Fruit fly (Drosophila melanogaster) whole organism, embryonic: ENCODE results near the gene D.

Experiments
- Atf-2 ChIP-seq: fragments of 200-800 bp; sonication (Bioruptor generic); optimal IDR thresholded peaks from 2 replicates; lab custom pipeline; 2016; ENCODE audit warnings: missing biosample characterization, missing genetic modification characterization
- Bdp1 ChIP-seq: fragments of 200-800 bp; sonication (Bioruptor generic); optimal IDR thresholded peaks from 3 replicates; lab custom pipeline; 2016; ENCODE audit warnings: missing biosample characterization, missing genetic modification characterization
- CG10565 ChIP-seq: fragments of 200-800 bp; sonication (Bioruptor generic); optimal IDR thresholded peaks from 3 replicates; lab custom pipeline; 2016; ENCODE audit warnings: missing biosample characterization, mild to moderate bottlenecking, missing genetic modification characterization
- CG11504 ChIP-seq: fragments of 200-800 bp; sonication (Bioruptor generic); optimal IDR thresholded peaks from 3 replicates; lab custom pipeline; 2019; ENCODE audit warnings: missing biosample characterization, mild to moderate bottlenecking, missing genetic modification characterization, moderate library complexity
- CG12769 ChIP-seq: fragments of 200-800 bp; sonication (Bioruptor generic); optimal IDR thresholded peaks from 2 replicates; lab custom pipeline; 2019; ENCODE audit warnings: missing biosample characterization, mild to moderate bottlenecking, missing genetic modification characterization, moderate library complexity
- CG14860 ChIP-seq: fragments of 200-800 bp; sonication (Bioruptor generic); IDR thresholded peaks from 3 replicates; pipeline ENCODE4 v1.3.6; 2022; ENCODE audit warnings: missing biosample characterization, missing genetic modification characterization; ENCODE audit not compliant: partially characterized antibody
- CG15269 ChIP-seq: fragments of 200-800 bp; sonication (Bioruptor generic); optimal IDR thresholded peaks from 2 replicates; lab custom pipeline; 2018; ENCODE audit warnings: missing biosample characterization, mild to moderate bottlenecking, missing genetic modification characterization, moderate library complexity
- CG15479 ChIP-seq: fragments of 200-800 bp; sonication (Bioruptor generic); optimal IDR thresholded peaks from 3 replicates; lab custom pipeline; 2019; ENCODE audit warnings: missing biosample characterization, mild to moderate bottlenecking, missing genetic modification characterization, moderate library complexity
- CG16813 ChIP-seq: fragments of 200-800 bp; sonication (Bioruptor generic); IDR thresholded peaks from 3 replicates; pipeline ENCODE4 v1.3.6; 2022; ENCODE audit warnings: missing biosample characterization, missing genetic modification characterization; ENCODE audit not compliant: partially characterized antibody
- CG17568 ChIP-seq: fragments of 200-800 bp; sonication (Bioruptor generic); optimal IDR thresholded peaks from 2 replicates; lab custom pipeline; 2018; ENCODE audit warnings: missing biosample characterization, mild to moderate bottlenecking, missing genetic modification characterization, moderate library complexity
- CG34224 ChIP-seq: fragments of 200-800 bp; sonication (Bioruptor generic); IDR thresholded peaks from 3 replicates; pipeline ENCODE4 v1.3.6; 2022; ENCODE audit warnings: missing biosample characterization, missing genetic modification characterization; ENCODE audit not compliant: partially characterized antibody
- CG4424 ChIP-seq: fragments of 200-800 bp; sonication (Bioruptor generic); optimal IDR thresholded peaks from 3 replicates; lab custom pipeline; 2016; ENCODE audit warnings: missing biosample characterization, missing genetic modification characterization
- CG6175 ChIP-seq: fragments of 200-800 bp; sonication (Bioruptor generic); IDR thresholded peaks from 3 replicates; pipeline ENCODE4 v1.3.6; 2022; ENCODE audit warnings: missing biosample characterization, missing genetic modification characterization
- CG7745 ChIP-seq: fragments of 200-800 bp; sonication (Bioruptor generic); optimal IDR thresholded peaks from 2 replicates; lab custom pipeline; 2018; ENCODE audit warnings: missing biosample characterization, mild to moderate bottlenecking, missing genetic modification characterization, moderate library complexity
- CG7839 ChIP-seq: fragments of 200-800 bp; sonication (Bioruptor generic); optimal IDR thresholded peaks from 3 replicates; lab custom pipeline; 2018; ENCODE audit warnings: missing biosample characterization, mild to moderate bottlenecking, missing genetic modification characterization, moderate library complexity
- CoRest ChIP-seq: fragments of 200-800 bp; sonication (Bioruptor generic); optimal IDR thresholded peaks from 3 replicates; lab custom pipeline; 2018; ENCODE audit warnings: missing biosample characterization, mild to moderate bottlenecking, missing genetic modification characterization, moderate library complexity
- CrebB ChIP-seq: fragments of 200-800 bp; sonication (Bioruptor generic); optimal IDR thresholded peaks from 3 replicates; lab custom pipeline; 2018; ENCODE audit warnings: missing biosample characterization, mild to moderate bottlenecking, missing genetic modification characterization
- Dek ChIP-seq: fragments of 200-800 bp; sonication (Bioruptor generic); optimal IDR thresholded peaks from 3 replicates; lab custom pipeline; 2019; ENCODE audit warnings: missing biosample characterization, mild to moderate bottlenecking, missing genetic modification characterization, moderate library complexity
- Dfd ChIP-seq, 2 experiments: fragments of >200 bp; optimal IDR thresholded peaks; 2 replicates each; lab custom pipeline; 2017; ENCODE audit warnings: missing biosample characterization in 2 of 2, missing genetic modification characterization in 2 of 2
- Dip2 ChIP-seq: fragments of 200-800 bp; sonication (Bioruptor generic); IDR thresholded peaks from 2 replicates; pipeline ENCODE4 v1.3.6; 2022; ENCODE audit warnings: missing biosample characterization, missing genetic modification characterization
- Dp ChIP-seq: fragments of 200-800 bp; sonication (Bioruptor generic); optimal IDR thresholded peaks from 2 replicates; lab custom pipeline; 2018; ENCODE audit warnings: missing biosample characterization, mild to moderate bottlenecking, missing genetic modification characterization, moderate library complexity
- H2.0 ChIP-seq: fragments of 200-800 bp; sonication (Bioruptor generic); IDR thresholded peaks from 2 replicates; pipeline ENCODE4 v1.3.6; 2022; ENCODE audit warnings: missing biosample characterization, missing genetic modification characterization
- Hand ChIP-seq: fragments of 200-800 bp; sonication (Bioruptor generic); optimal IDR thresholded peaks from 2 replicates; lab custom pipeline; 2017; ENCODE audit warnings: mild to moderate bottlenecking, missing biosample characterization, missing genetic modification reagents, missing genetic modification characterization
- Hr78 ChIP-seq, 2 experiments: fragments of 200-800 bp in 1 of 2; fragments of >200 bp in 1 of 2; sonication (Bioruptor generic) in 1 of 2; optimal IDR thresholded peaks; 2 replicates each; lab custom pipeline; 2017 to 2019; ENCODE audit warnings: missing biosample characterization in 2 of 2, missing genetic modification characterization in 2 of 2, mild to moderate bottlenecking in 1 of 2, moderate library complexity in 1 of 2
- MTF-1 ChIP-seq: fragments of 200-800 bp; sonication (Bioruptor generic); optimal IDR thresholded peaks from 2 replicates; lab custom pipeline; 2018; ENCODE audit warnings: missing biosample characterization, mild to moderate bottlenecking, missing genetic modification characterization, borderline replicate concordance
- NK7.1 ChIP-seq: fragments of 200-800 bp; sonication (Bioruptor generic); optimal IDR thresholded peaks from 3 replicates; lab custom pipeline; 2016; ENCODE audit warnings: missing biosample characterization, missing genetic modification characterization
- Nf-YC ChIP-seq: fragments of 200-800 bp; optimal IDR thresholded peaks from 3 replicates; lab custom pipeline; 2019; ENCODE audit warnings: missing biosample characterization, mild to moderate bottlenecking, missing genetic modification characterization, moderate library complexity
- Pdp1 ChIP-seq, 2 experiments: fragments of 200-800 bp; sonication (Bioruptor generic); optimal IDR thresholded peaks; 3 replicates each; lab custom pipeline; 2016; ENCODE audit warnings: missing biosample characterization in 2 of 2, missing genetic modification characterization in 2 of 2, mild to moderate bottlenecking in 1 of 2, moderate library complexity in 1 of 2
- Rfx ChIP-seq: fragments of 200-800 bp; sonication (Bioruptor generic); IDR thresholded peaks from 2 replicates; pipeline ENCODE4 v1.3.6; 2022; ENCODE audit warnings: missing biosample characterization, missing genetic modification characterization
- Side ChIP-seq: fragments of 200-800 bp; sonication (Bioruptor generic); optimal IDR thresholded peaks from 2 replicates; lab custom pipeline; 2016; ENCODE audit warnings: missing biosample characterization, missing genetic modification characterization
- Sry-δ ChIP-seq: fragments of 200-800 bp; sonication (Bioruptor generic); optimal IDR thresholded peaks from 2 replicates; lab custom pipeline; 2016; ENCODE audit warnings: missing biosample characterization, missing genetic modification characterization
- Xbp1 ChIP-seq: fragments of 200-800 bp; sonication (Bioruptor generic); optimal IDR thresholded peaks from 3 replicates; lab custom pipeline; 2016; ENCODE audit warnings: missing biosample characterization, mild to moderate bottlenecking, missing genetic modification characterization
- YL-1 ChIP-seq: fragments of 200-800 bp; sonication (Bioruptor generic); optimal IDR thresholded peaks from 3 replicates; lab custom pipeline; 2017; ENCODE audit warnings: missing biosample characterization, mild to moderate bottlenecking, missing genetic modification characterization
- abd-A ChIP-seq: fragments of 200-800 bp; sonication (Bioruptor generic); optimal IDR thresholded peaks from 3 replicates; lab custom pipeline; 2019; ENCODE audit warnings: missing biosample characterization, mild to moderate bottlenecking, missing genetic modification characterization, moderate library complexity
- al ChIP-seq: fragments of 200-800 bp; sonication (Bioruptor generic); IDR thresholded peaks from 2 replicates; pipeline ENCODE4 v1.3.6; 2022; ENCODE audit warnings: missing biosample characterization, missing genetic modification characterization
- cato ChIP-seq: fragments of 200-800 bp; sonication (Bioruptor generic); optimal IDR thresholded peaks from 2 replicates; lab custom pipeline; 2016; ENCODE audit warnings: missing biosample characterization, missing genetic modification characterization, borderline replicate concordance
- crp ChIP-seq, 2 experiments: fragments of 200-800 bp; sonication (Bioruptor generic); optimal IDR thresholded peaks; 2 replicates in 1 of 2; 3 replicates in 1 of 2; lab custom pipeline; 2017; ENCODE audit warnings: missing biosample characterization in 2 of 2, missing genetic modification characterization in 2 of 2, mild to moderate bottlenecking in 1 of 2, moderate library complexity in 1 of 2
- dysf ChIP-seq: fragments of 200-800 bp; sonication (Bioruptor generic); IDR thresholded peaks from 3 replicates; pipeline ENCODE4 v1.3.6; 2022; ENCODE audit warnings: missing biosample characterization, missing genetic modification characterization
- hth ChIP-seq: fragments of >200 bp; optimal IDR thresholded peaks from 2 replicates; lab custom pipeline; 2017; ENCODE audit warnings: inconsistent platforms
- ind ChIP-seq: fragments of 200-800 bp; sonication (Bioruptor generic); optimal IDR thresholded peaks from 3 replicates; lab custom pipeline; 2016; ENCODE audit warnings: missing biosample characterization, missing genetic modification characterization
- lbe ChIP-seq: fragments of 200-800 bp; sonication (Bioruptor generic); optimal IDR thresholded peaks from 2 replicates; lab custom pipeline; 2016; ENCODE audit warnings: missing biosample characterization, mild to moderate bottlenecking, missing genetic modification characterization
- nom ChIP-seq: fragments of 200-800 bp; sonication (Bioruptor generic); optimal IDR thresholded peaks from 2 replicates; lab custom pipeline; 2017; ENCODE audit warnings: missing biosample characterization, missing genetic modification characterization, mild to moderate bottlenecking, moderate library complexity, missing genetic modification reagents
- odd ChIP-seq: fragments of 200-800 bp; sonication (Bioruptor generic); optimal IDR thresholded peaks from 2 replicates; lab custom pipeline; 2017; ENCODE audit warnings: missing biosample characterization, mild to moderate bottlenecking, missing genetic modification characterization
- pho ChIP-seq: fragments of 200-800 bp; sonication (Bioruptor generic); optimal IDR thresholded peaks from 2 replicates; lab custom pipeline; 2016; ENCODE audit warnings: missing biosample characterization, missing genetic modification characterization
- tio ChIP-seq: fragments of 200-800 bp; sonication (Bioruptor generic); optimal IDR thresholded peaks from 2 replicates; lab custom pipeline; 2017; ENCODE audit warnings: missing biosample characterization, missing genetic modification characterization, inconsistent platforms
- tll ChIP-seq, 2 experiments: fragments of 200-800 bp in 1 of 2; fragments of >200 bp in 1 of 2; sonication (Bioruptor generic) in 1 of 2; optimal IDR thresholded peaks; 2 replicates each; lab custom pipeline; 2017 to 2019; ENCODE audit warnings: missing biosample characterization in 2 of 2, missing genetic modification characterization in 2 of 2, mild to moderate bottlenecking in 1 of 2, moderate library complexity in 1 of 2
- zfh2 ChIP-seq: fragments of 200-800 bp; sonication (Bioruptor generic); optimal IDR thresholded peaks from 2 replicates; lab custom pipeline; 2016; ENCODE audit warnings: missing biosample characterization, missing genetic modification characterization

Gene D

DNA sequence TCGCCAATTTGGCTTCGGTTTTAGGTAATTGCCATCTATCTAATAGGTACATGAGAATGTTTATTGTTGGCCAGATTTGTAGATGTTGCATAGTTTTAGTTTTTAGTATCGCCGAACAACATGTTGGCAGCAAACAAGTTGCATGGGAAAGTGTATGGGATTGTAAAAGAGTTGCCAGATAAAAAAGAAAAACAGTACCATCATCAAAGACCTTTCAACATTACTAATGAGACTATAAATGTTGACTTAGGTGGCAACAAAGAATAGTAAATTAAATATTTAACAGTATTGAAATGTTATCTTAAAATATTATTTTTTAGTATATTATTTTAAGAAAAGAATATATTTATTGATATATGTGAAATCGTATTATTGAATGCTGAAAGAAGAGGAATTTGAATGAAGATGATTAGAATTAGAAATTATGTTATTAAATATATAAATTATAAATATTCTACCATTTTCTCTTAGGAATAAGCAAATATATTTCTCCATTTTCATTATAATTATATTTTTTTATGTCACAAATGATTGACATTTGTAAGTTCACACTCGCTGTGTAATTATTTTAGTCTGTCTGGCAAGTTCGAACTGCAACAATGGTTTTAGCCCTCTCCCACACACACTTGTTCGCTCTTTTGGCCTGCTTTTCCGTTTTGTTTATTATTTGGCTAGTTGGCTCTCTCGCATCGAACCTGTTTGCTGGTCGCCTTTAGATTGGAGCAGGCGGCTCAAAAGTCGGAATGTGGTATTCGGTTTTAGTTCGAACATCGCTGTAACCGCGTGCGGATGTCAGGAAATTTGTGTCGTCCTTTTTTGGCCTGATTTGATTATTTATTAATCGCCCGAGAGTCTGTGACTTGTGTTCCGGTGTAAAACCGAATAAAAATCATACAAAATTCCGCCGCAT lies 26.5 kb upstream of the D start (continued):
- TF ChIP-seq CG17568 (GFP tag; lab: Kevin White, UChicago) (no peak), cato (GFP tag; lab: Kevin White, UChicago) (no peak), Xbp1 (GFP tag; lab: Kevin White, UChicago) (peak; percentile 37), H2.0 (peak; percentile 44; the same call in 1 of the 2 replicates), ind (peak; percentile 51), pho (GFP tag; lab: Kevin White, UChicago) (no peak), crp (GFP tag; optimal IDR thresholded peaks at IDR 0.05; lab: Kevin White, UChicago) (no peak), al (GFP tag; lab: Robert Waterston, UW) (no peak), Rfx (GFP tag; lab: Robert Waterston, UW) (0 out of 2 replicates have a peak, but pooled peaks have one; percentile 31), CG4424 (GFP tag; lab: Kevin White, UChicago) (peak; percentile 12), abd-A (tag; lab: Kevin White, UChicago) (peak; percentile 39), Pdp1 (GFP tag; optimal IDR thresholded peaks at IDR 0.05; lab: Kevin White, UChicago) (no peak), CG7745 (tag; lab: Kevin White, UChicago) (no peak), Dp (GFP tag; lab: Kevin White, UChicago) (no peak), CG10565 (GFP tag; lab: Kevin White, UChicago) (no peak), dysf (GFP tag; lab: Robert Waterston, UW) (no peak), CG14860 (GFP tag; lab: Robert Waterston, UW) (no peak), CG7839 (tag; lab: Kevin White, UChicago) (peak; percentile 64), Dek (no peak), CG15269 (tag; lab: Kevin White, UChicago) (peak; percentile 37), lbe (GFP tag; lab: Kevin White, UChicago) (no peak), CG12769 (tag; lab: Kevin White, UChicago) (peak; percentile 17), odd (no peak), Hand (GFP tag; lab: Kevin White, UChicago) (no peak), CG16813 (GFP tag; lab: Robert Waterston, UW) (no peak), hth (lab: Kevin White, UChicago) (no peak), nom (peak; percentile 14), CG15479 (GFP tag; lab: Kevin White, UChicago) (no peak), CG6175 (GFP tag; lab: Robert Waterston, UW) (no peak), Hr78 (GFP tag; optimal IDR thresholded peaks at IDR 0.05; lab: Kevin White, UChicago) (no peak), CG34224 (GFP tag; lab: Robert Waterston, UW) (peak; percentile 32; the same call in 1 of the 3 replicates), CG11504 (peak; percentile 61), Sry-δ (GFP tag; lab: Kevin White, UChicago) (no peak), NK7.1 (GFP tag; lab: Kevin White, UChicago) (no peak), Bdp1 (no peak), tio (peak; percentile 11), CoRest (tag; lab: Kevin White, UChicago) (peak; percentile 55), MTF-1 (GFP tag; lab: Kevin White, UChicago) (peak; percentile 42), Dfd (GFP tag; optimal IDR thresholded peaks at IDR 0.05; lab: Kevin White, UChicago) (no peak), CrebB (tag; lab: Kevin White, UChicago) (no peak), Dip2 (GFP tag; lab: Robert Waterston, UW) (no peak), YL-1 (GFP tag; lab: Kevin White, UChicago) (no peak), zfh2 (no peak), Atf-2 (GFP tag; lab: Kevin White, UChicago) (no peak), tll (GFP tag; optimal IDR thresholded peaks at IDR 0.05; lab: Kevin White, UChicago) (no peak), Side (GFP tag; lab: Kevin White, UChicago) (no peak), Nf-YC (tag; lab: Kevin White, UChicago) (peak; percentile 3)
